Fruit fly (Drosophila melanogaster): ENCODE measurements around the gene baz.

The baz gene

dm6 chrX:17207865-17208486 is 48.2 kb downstream of the baz start, which contains the start of gene CG32563:
Gene CG32563 (plus strand): TSS chrX:17208436.
- TF ChIP-seq Dif (GFP tag; optimal IDR thresholded peaks at IDR 0.05; ENCODE audit: partially characterized antibody) (no peak), GATAd (GFP tag; optimal IDR thresholded peaks at IDR 0.05) (no peak), N (GFP tag; optimal IDR thresholded peaks at IDR 0.05) (no peak), brk (GFP tag; optimal IDR thresholded peaks at IDR 0.05) (no peak), woc (GFP tag; optimal IDR thresholded peaks at IDR 0.05) (no peak), usp (GFP tag; optimal IDR thresholded peaks at IDR 0.05) (no peak), Vsx2 (GFP tag; optimal IDR thresholded peaks at IDR 0.05; ENCODE audit: partially characterized antibody) (no peak), Jra (GFP tag; optimal IDR thresholded peaks at IDR 0.05) (no peak), dl (GFP tag; optimal IDR thresholded peaks at IDR 0.05; ENCODE audit: insufficient read depth in 1 of 2, partially characterized antibody in 2 of 2) (no peak), dmrt93B (GFP tag; optimal IDR thresholded peaks at IDR 0.05) (no peak), Myc (optimal IDR thresholded peaks at IDR 0.05) (no peak), fru (GFP tag; optimal IDR thresholded peaks at IDR 0.05) (no peak), Sp1 (GFP tag; optimal IDR thresholded peaks at IDR 0.05) (no peak), Rel (GFP tag; optimal IDR thresholded peaks at IDR 0.05) (no peak), Rel (tag; optimal IDR thresholded peaks at IDR 0.05) (no peak), ey (GFP tag; optimal IDR thresholded peaks at IDR 0.05) (no peak), HLH106 (tag; optimal IDR thresholded peaks at IDR 0.05) (no peak), Dfd (GFP tag; optimal IDR thresholded peaks at IDR 0.05) (no peak), CG9705 (GFP tag; optimal IDR thresholded peaks at IDR 0.05) (no peak)

dm6 chrX:17209897-17210296 is 50.1 kb downstream of the baz start, which contains the start of gene CG12995:
Gene CG12995 (minus strand): TSS chrX:17209997.
- TF ChIP-seq psq (GFP tag; optimal IDR thresholded peaks at IDR 0.05) (no peak), CrebA (GFP tag; optimal IDR thresholded peaks at IDR 0.05; ENCODE audit: borderline replicate concordance) (no peak), dl (GFP tag; optimal IDR thresholded peaks at IDR 0.05; ENCODE audit: insufficient read depth in 1 of 2, partially characterized antibody in 2 of 2) (no peak), Vsx2 (GFP tag; optimal IDR thresholded peaks at IDR 0.05; ENCODE audit: partially characterized antibody) (no peak), lola (GFP tag; optimal IDR thresholded peaks at IDR 0.05) (no peak), dsf (GFP tag; optimal IDR thresholded peaks at IDR 0.05; ENCODE audit: borderline replicate concordance) (no peak), pan (optimal IDR thresholded peaks at IDR 0.05) (no peak), HLH106 (tag; optimal IDR thresholded peaks at IDR 0.05) (no peak), CG32264 (GFP tag; optimal IDR thresholded peaks at IDR 0.05) (no peak), foxo (GFP tag; optimal IDR thresholded peaks at IDR 0.05) (no peak), Hnf4 (GFP tag; optimal IDR thresholded peaks at IDR 0.05) (no peak), Myc (optimal IDR thresholded peaks at IDR 0.05) (no peak), ey (GFP tag; optimal IDR thresholded peaks at IDR 0.05) (no peak), Dif (GFP tag; optimal IDR thresholded peaks at IDR 0.05; ENCODE audit: partially characterized antibody) (no peak), Hr78 (GFP tag; optimal IDR thresholded peaks at IDR 0.05) (no peak)

- TF ChIP-seq pan (optimal IDR thresholded peaks at IDR 0.05) (no peak), Vsx2 (GFP tag; optimal IDR thresholded peaks at IDR 0.05; ENCODE audit: partially characterized antibody) (no peak), Sp1 (GFP tag; optimal IDR thresholded peaks at IDR 0.05) (no peak), woc (GFP tag; optimal IDR thresholded peaks at IDR 0.05) (no peak), Hr78 (GFP tag; optimal IDR thresholded peaks at IDR 0.05) (no peak), N (GFP tag; optimal IDR thresholded peaks at IDR 0.05) (no peak), dsf (GFP tag; optimal IDR thresholded peaks at IDR 0.05; ENCODE audit: borderline replicate concordance) (no peak), sage (GFP tag; optimal IDR thresholded peaks at IDR 0.05) (no peak), Hr83 (GFP tag; optimal IDR thresholded peaks at IDR 0.05; ENCODE audit: poor library complexity, severe bottlenecking) (no peak), dl (GFP tag; optimal IDR thresholded peaks at IDR 0.05; ENCODE audit: insufficient read depth in 1 of 2, partially characterized antibody in 2 of 2) (no peak), usp (GFP tag; optimal IDR thresholded peaks at IDR 0.05) (no peak)
Observed at dm6 chrX:17212007-17212406, 52.2 kb downstream of the baz start, which contains the start of gene CG18258. Gene CG18258 (plus strand): TSS chrX:17212307.

- no peak for TF ChIP-seq fru (GFP tag; optimal IDR thresholded peaks at IDR 0.05)
- TF ChIP-seq ey (GFP tag; optimal IDR thresholded peaks at IDR 0.05): no peak
- no peak for TF ChIP-seq CG32264 (GFP tag; optimal IDR thresholded peaks at IDR 0.05)
- no peak for TF ChIP-seq rgr (GFP tag; optimal IDR thresholded peaks at IDR 0.05)
- TF ChIP-seq Jra (GFP tag; optimal IDR thresholded peaks at IDR 0.05): no peak
- no peak for TF ChIP-seq h (GFP tag; optimal IDR thresholded peaks at IDR 0.05)
Observed at dm6 chrX:17215004-17215403, 55.2 kb downstream of the baz start, which contains the start of gene CG5162. Gene CG5162 (plus strand): TSS chrX:17215304.
